Worm (Caenorhabditis elegans) whole organism, L4/young adult: ENCODE data around the gene srz-56.

Source experiments
- W03F9.2 ChIP-seq: fragments of 150-350 bp; optimal IDR thresholded peaks from 2 replicates; lab custom pipeline; 2014; ENCODE audit warnings: missing biosample characterization, missing genetic modification characterization
- him-1 ChIP-seq: sonication (generic microtip); optimal IDR thresholded peaks from 2 replicates; lab custom pipeline; 2016; ENCODE audit warnings: missing genotype, missing genetic modification reagents, missing genetic modification characterization, missing compliant biosample characterization

DNA sequence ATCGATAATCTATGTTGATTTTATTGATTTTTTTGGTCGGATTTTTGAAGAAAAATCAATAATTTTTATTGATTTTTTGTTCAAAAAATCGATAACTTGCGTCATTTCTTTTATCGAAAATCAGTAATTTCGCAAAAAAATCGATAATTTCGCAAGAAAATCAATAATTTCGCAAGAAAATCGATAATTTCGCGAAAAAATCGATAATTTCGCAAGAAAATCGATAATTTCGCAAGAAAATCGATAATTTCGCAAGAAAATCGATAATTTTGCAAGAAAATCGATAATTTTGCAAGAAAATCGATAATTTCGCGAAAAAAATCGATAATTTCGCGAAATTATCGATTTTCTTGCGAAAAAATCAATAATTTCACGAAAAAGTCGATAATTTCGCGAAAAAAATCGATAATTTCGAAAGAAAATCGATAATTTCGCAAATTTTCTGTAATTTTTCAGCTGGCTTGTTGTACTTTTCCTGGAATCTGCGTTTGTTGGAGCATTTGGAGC lies 42.8 kb downstream of the srz-56 start:
- TF ChIP-seq W03F9.2 (tag; lab: Kevin White, UChicago), result no peak
- TF ChIP-seq him-1, result no peak
